Worm (Caenorhabditis elegans): ENCODE measurements around the gene lov-1.

The lov-1 gene

ce11 chrII:10099072-10099471, 22.6 kb downstream of the lov-1 start:
- TF ChIP-seq jun-1 (tag; optimal IDR thresholded peaks at IDR 0.05) (no peak), mdl-1 (tag; optimal IDR thresholded peaks at IDR 0.05) (no peak)

- TF ChIP-seq nhr-28 (tag; optimal IDR thresholded peaks at IDR 0.05) (no peak), ceh-28 (tag; optimal IDR thresholded peaks at IDR 0.05) (no peak), ZK546.5 (tag; optimal IDR thresholded peaks at IDR 0.05) (no peak), hmg-11 (tag; optimal IDR thresholded peaks at IDR 0.05) (no peak), fkh-10 (GFP tag; optimal IDR thresholded peaks at IDR 0.05) (no peak), egl-27 (tag; optimal IDR thresholded peaks at IDR 0.05) (no peak), ama-1 (optimal IDR thresholded peaks at IDR 0.05) (no peak), mml-1 (tag; optimal IDR thresholded peaks at IDR 0.05) (no peak), pha-4 (tag; optimal IDR thresholded peaks at IDR 0.05) (no peak), fos-1 (tag; optimal IDR thresholded peaks at IDR 0.05) (no peak), fkh-2 (tag; optimal IDR thresholded peaks at IDR 0.05) (no peak), nhr-11 (tag; optimal IDR thresholded peaks at IDR 0.05) (no peak), R02D3.7 (tag; optimal IDR thresholded peaks at IDR 0.05) (no peak)
Measured at ce11 chrII:10098428-10098827, 23.2 kb downstream of the lov-1 start.

ce11 chrII:10095224-10095623, 26.4 kb downstream of the lov-1 start:
- TF ChIP-seq pqm-1 (tag; optimal IDR thresholded peaks at IDR 0.05), result peak; percentile 60
- no peak for TF ChIP-seq mml-1 (tag; optimal IDR thresholded peaks at IDR 0.05)
- no peak for TF ChIP-seq eor-1 (tag; optimal IDR thresholded peaks at IDR 0.05)
- no peak for TF ChIP-seq fkh-10 (GFP tag; optimal IDR thresholded peaks at IDR 0.05)
- TF ChIP-seq elt-2 (tag; optimal IDR thresholded peaks at IDR 0.05), result peak; percentile 81

ce11 chrII:10094190-10094923, 27.3 kb downstream of the lov-1 start, which contains the start of gene lact-2:
TSS of gene lact-2 (plus strand) at chrII:10094873.
- TF ChIP-seq nhr-67 (tag; optimal IDR thresholded peaks at IDR 0.05) (no peak), nhr-76 (tag; optimal IDR thresholded peaks at IDR 0.05) (no peak), hmg-11 (tag; optimal IDR thresholded peaks at IDR 0.05) (no peak), snpc-4 (tag; optimal IDR thresholded peaks at IDR 0.05) (no peak), pqm-1 (tag; optimal IDR thresholded peaks at IDR 0.05) (peak; percentile 77), nhr-77 (tag; optimal IDR thresholded peaks at IDR 0.05) (no peak), pha-4 (tag; optimal IDR thresholded peaks at IDR 0.05) (no peak), mdl-1 (tag; optimal IDR thresholded peaks at IDR 0.05) (no peak), lsy-12 (tag; optimal IDR thresholded peaks at IDR 0.05) (no peak), aly-2 (tag; optimal IDR thresholded peaks at IDR 0.05) (no peak), nhr-25 (tag; optimal IDR thresholded peaks at IDR 0.05) (no peak), skn-1 (tag; optimal IDR thresholded peaks at IDR 0.05) (no peak), nhr-12 (tag; optimal IDR thresholded peaks at IDR 0.05) (no peak), elt-2 (tag; optimal IDR thresholded peaks at IDR 0.05) (peak; percentile 76)

ce11 chrII:10093120-10093519, 28.5 kb downstream of the lov-1 start:
- TF ChIP-seq elt-3 (tag; optimal IDR thresholded peaks at IDR 0.05) (no peak), nhr-25 (tag; optimal IDR thresholded peaks at IDR 0.05) (no peak), ztf-11 (tag; optimal IDR thresholded peaks at IDR 0.05) (no peak), egl-5 (tag; optimal IDR thresholded peaks at IDR 0.05) (no peak), lin-39 (tag; optimal IDR thresholded peaks at IDR 0.05) (no peak), zag-1 (tag; optimal IDR thresholded peaks at IDR 0.05) (no peak), nfya-1 (tag; optimal IDR thresholded peaks at IDR 0.05; ENCODE audit: insufficient read depth) (no peak), nhr-67 (tag; optimal IDR thresholded peaks at IDR 0.05) (no peak), elt-2 (tag; optimal IDR thresholded peaks at IDR 0.05) (no peak), nhr-237 (tag; optimal IDR thresholded peaks at IDR 0.05) (no peak), fkh-10 (GFP tag; optimal IDR thresholded peaks at IDR 0.05) (no peak)
